Fruit fly (Drosophila melanogaster): Measurements from ENCODE around the gene CG32579.
A peak's percentile ranks its signal among the peaks of the same experiment; 100 is the strongest.

The CG32579 gene

dm6 chrX:16277878-16278506, 45.1 kb upstream of the CG32579 start, which contains the start of gene eas (continued):
- TF ChIP-seq Bteb2 (GFP tag; optimal IDR thresholded peaks at IDR 0.05) = no peak
- no peak for TF ChIP-seq Camta (GFP tag; optimal IDR thresholded peaks at IDR 0.05)
- no peak for TF ChIP-seq CG6854 (GFP tag; optimal IDR thresholded peaks at IDR 0.05)
- peak in 1 of 2 experiments; percentile 37 for TF ChIP-seq dpn (GFP tag; optimal IDR thresholded peaks at IDR 0.05)
- TF ChIP-seq danr (GFP tag; IDR thresholded peaks at IDR 0.05) = no peak
- no peak for TF ChIP-seq Abd-B (GFP tag; optimal IDR thresholded peaks at IDR 0.05)
- TF ChIP-seq C15 (GFP tag; IDR thresholded peaks at IDR 0.05) = no peak
- no peak for TF ChIP-seq CG18011 (GFP tag; optimal IDR thresholded peaks at IDR 0.05)
- TF ChIP-seq CG7786 (GFP tag; optimal IDR thresholded peaks at IDR 0.05) = peak; percentile 1
- TF ChIP-seq CG14014 (GFP tag; IDR thresholded peaks at IDR 0.05) = no peak
- peak; percentile 72 for TF ChIP-seq CG2116 (GFP tag; optimal IDR thresholded peaks at IDR 0.05)
- no peak for TF ChIP-seq CG17359 (tag; optimal IDR thresholded peaks at IDR 0.05)
- no peak for TF ChIP-seq CG10274 (GFP tag; optimal IDR thresholded peaks at IDR 0.05)
- no peak for TF ChIP-seq sob (GFP tag; IDR thresholded peaks at IDR 0.05)
- no peak for TF ChIP-seq GATAe (GFP tag; conservative IDR thresholded peaks at IDR 0.05)
- no peak for TF ChIP-seq z (GFP tag; IDR thresholded peaks at IDR 0.05)
- TF ChIP-seq CG12236 (GFP tag; optimal IDR thresholded peaks at IDR 0.05) = no peak
- no peak for TF ChIP-seq Trl (optimal IDR thresholded peaks at IDR 0.05)
- TF ChIP-seq Trl (GFP tag; optimal IDR thresholded peaks at IDR 0.05) = no peak
- TF ChIP-seq hbn (GFP tag; IDR thresholded peaks at IDR 0.05; ENCODE audit: partially characterized antibody) = peak; percentile 42; the same call in 1 of the 2 replicates
- no peak for TF ChIP-seq btn (GFP tag; optimal IDR thresholded peaks at IDR 0.05)
- TF ChIP-seq gsb-n (tag; optimal IDR thresholded peaks at IDR 0.05) = no peak
- TF ChIP-seq CG9727 (GFP tag; optimal IDR thresholded peaks at IDR 0.05) = no peak
- TF ChIP-seq Hr51 (GFP tag; optimal IDR thresholded peaks at IDR 0.05) = peak in 1 of 2 experiments; percentile 5
- TF ChIP-seq eve (GFP tag; optimal IDR thresholded peaks at IDR 0.05) = no peak
- TF ChIP-seq CG12659 (GFP tag; optimal IDR thresholded peaks at IDR 0.05) = peak; percentile 47
- no peak for TF ChIP-seq CG17328 (GFP tag; IDR thresholded peaks at IDR 0.05)
- peak; percentile 83 for TF ChIP-seq Bgb (GFP tag; IDR thresholded peaks at IDR 0.05; ENCODE audit: partially characterized antibody)
- TF ChIP-seq chn (GFP tag; optimal IDR thresholded peaks at IDR 0.05) = peak; percentile 27
- TF ChIP-seq CG43689 (GFP tag; IDR thresholded peaks at IDR 0.05) = no peak
- TF ChIP-seq dan (GFP tag; IDR thresholded peaks at IDR 0.05) = no peak
- no peak for TF ChIP-seq ro (GFP tag; IDR thresholded peaks at IDR 0.05)
- no peak for TF ChIP-seq Hr78 (GFP tag; optimal IDR thresholded peaks at IDR 0.05)
- no peak for TF ChIP-seq Gug (GFP tag; IDR thresholded peaks at IDR 0.05)
- TF ChIP-seq CG6254 (GFP tag; optimal IDR thresholded peaks at IDR 0.05) = no peak
- TF ChIP-seq B-H1 (GFP tag; IDR thresholded peaks at IDR 0.05) = no peak
- TF ChIP-seq CG4404 (GFP tag; IDR thresholded peaks at IDR 0.05) = no peak
- peak; percentile 79 for TF ChIP-seq Med (GFP tag)
- no peak for TF ChIP-seq ash1 (GFP tag; optimal IDR thresholded peaks at IDR 0.05)
- no peak for TF ChIP-seq cad (GFP tag; optimal IDR thresholded peaks at IDR 0.05)

DNA sequence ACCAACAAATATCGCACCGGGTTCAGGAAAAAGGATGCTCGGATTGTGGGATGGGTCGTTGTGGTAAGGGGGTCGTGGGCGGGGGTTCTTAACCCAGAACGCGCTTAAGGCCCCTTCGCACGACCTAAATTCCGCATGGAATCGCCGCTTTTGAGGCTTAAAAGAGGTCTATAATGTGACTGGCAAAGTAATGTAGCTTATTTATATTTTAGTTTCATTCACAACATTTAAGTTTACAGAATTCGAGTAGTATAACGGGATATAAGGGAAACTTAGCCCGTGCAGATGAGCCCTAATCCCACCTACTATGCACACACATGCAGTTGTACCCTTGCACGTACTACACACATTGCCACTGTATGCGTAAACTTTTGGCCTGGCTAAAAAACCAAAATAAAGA, 44.3 kb upstream of the CG32579 start:
- TF ChIP-seq Fer1 (GFP tag; optimal IDR thresholded peaks at IDR 0.05) (peak; percentile 87), CG6254 (GFP tag; optimal IDR thresholded peaks at IDR 0.05) (peak; percentile 93), CG14860 (GFP tag; IDR thresholded peaks at IDR 0.05; ENCODE audit: partially characterized antibody) (no peak), chinmo (GFP tag; IDR thresholded peaks at IDR 0.05; ENCODE audit: partially characterized antibody) (no peak), Poxn (GFP tag; IDR thresholded peaks at IDR 0.05) (no peak), CG15011 (GFP tag; optimal IDR thresholded peaks at IDR 0.05) (peak; percentile 76), disco-r (GFP tag; optimal IDR thresholded peaks at IDR 0.05) (no peak), CG7271 (tag; optimal IDR thresholded peaks at IDR 0.05) (peak; percentile 61), lbe (GFP tag; optimal IDR thresholded peaks at IDR 0.05) (peak; percentile 53), Hmr (GFP tag; optimal IDR thresholded peaks at IDR 0.05) (peak; percentile 83), CG1233 (GFP tag; optimal IDR thresholded peaks at IDR 0.05) (peak; percentile 82), nerfin-1 (tag; optimal IDR thresholded peaks at IDR 0.05) (peak; percentile 82), CG31388 (GFP tag; optimal IDR thresholded peaks at IDR 0.05) (no peak), gem (tag; optimal IDR thresholded peaks at IDR 0.05) (peak; percentile 89)
